Fruit fly (Drosophila melanogaster) whole organism, embryonic: ENCODE results near the gene Bicra.

Experiments
- Atf-2 ChIP-seq: fragments of 200-800 bp; sonication (Bioruptor generic); optimal IDR thresholded peaks from 2 replicates; lab custom pipeline; 2016; ENCODE audit warnings: missing biosample characterization, missing genetic modification characterization
- BEAF-32 ChIP-seq: fragments of 200-800 bp; sonication (Bioruptor generic); optimal IDR thresholded peaks from 3 replicates; lab custom pipeline; 2017; ENCODE audit warnings: missing biosample characterization, missing genetic modification characterization, mild to moderate bottlenecking, moderate library complexity, missing genetic modification reagents
- CG10431 ChIP-seq: fragments of 200-800 bp; sonication (Bioruptor generic); optimal IDR thresholded peaks from 3 replicates; lab custom pipeline; 2018; ENCODE audit warnings: missing biosample characterization, mild to moderate bottlenecking, missing genetic modification characterization
- CG10543 ChIP-seq: fragments of 200-800 bp; sonication (Bioruptor generic); optimal IDR thresholded peaks from 3 replicates; lab custom pipeline; 2017; ENCODE audit warnings: missing biosample characterization, mild to moderate bottlenecking, missing genetic modification characterization, moderate library complexity
- CG10565 ChIP-seq: fragments of 200-800 bp; sonication (Bioruptor generic); optimal IDR thresholded peaks from 3 replicates; lab custom pipeline; 2016; ENCODE audit warnings: missing biosample characterization, mild to moderate bottlenecking, missing genetic modification characterization
- CG11456 ChIP-seq: fragments of 200-800 bp; sonication (Bioruptor generic); IDR thresholded peaks from 3 replicates; pipeline ENCODE4 v1.3.6; 2022; ENCODE audit warnings: missing biosample characterization, missing genetic modification characterization
- CG11560 ChIP-seq: fragments of 200-800 bp; sonication (Bioruptor generic); IDR thresholded peaks from 3 replicates; pipeline ENCODE4 v1.3.6; 2022; ENCODE audit warnings: missing biosample characterization, missing genetic modification characterization
- CG13424 ChIP-seq: fragments of 200-800 bp; sonication (Bioruptor generic); optimal IDR thresholded peaks from 2 replicates; lab custom pipeline; 2019; ENCODE audit warnings: missing biosample characterization, mild to moderate bottlenecking, missing genetic modification characterization, moderate library complexity
- CG15269 ChIP-seq: fragments of 200-800 bp; sonication (Bioruptor generic); optimal IDR thresholded peaks from 2 replicates; lab custom pipeline; 2018; ENCODE audit warnings: missing biosample characterization, mild to moderate bottlenecking, missing genetic modification characterization, moderate library complexity
- CG18011 ChIP-seq: fragments of 200-800 bp; sonication (Bioruptor generic); optimal IDR thresholded peaks from 2 replicates; lab custom pipeline; 2017; ENCODE audit warnings: missing biosample characterization, missing genetic modification characterization, mild to moderate bottlenecking, moderate library complexity, missing genotype
- CG18764 ChIP-seq: fragments of 200-800 bp; sonication (Bioruptor generic); optimal IDR thresholded peaks from 3 replicates; lab custom pipeline; 2016; ENCODE audit warnings: missing biosample characterization, missing genetic modification characterization
- CG2678 ChIP-seq: fragments of 200-800 bp; sonication (Bioruptor generic); optimal IDR thresholded peaks from 3 replicates; lab custom pipeline; 2019; ENCODE audit warnings: missing biosample characterization, mild to moderate bottlenecking, missing genetic modification characterization, moderate library complexity
- CG2875 ChIP-seq: fragments of 200-800 bp; sonication (Bioruptor generic); optimal IDR thresholded peaks from 2 replicates; lab custom pipeline; 2017; ENCODE audit warnings: missing biosample characterization, mild to moderate bottlenecking, missing genetic modification characterization, missing genetic modification reagents
- CG2889 ChIP-seq: fragments of 200-800 bp; sonication (Bioruptor generic); IDR thresholded peaks from 3 replicates; pipeline ENCODE4 v1.3.6; 2022; ENCODE audit warnings: missing biosample characterization, missing genetic modification characterization
- CG31365 ChIP-seq: fragments of 200-800 bp; sonication (Bioruptor generic); optimal IDR thresholded peaks from 2 replicates; lab custom pipeline; 2018; ENCODE audit warnings: missing biosample characterization, mild to moderate bottlenecking, missing genetic modification characterization
- CG33557 ChIP-seq: fragments of 200-800 bp; sonication (Bioruptor generic); optimal IDR thresholded peaks from 2 replicates; lab custom pipeline; 2019; ENCODE audit warnings: missing biosample characterization, mild to moderate bottlenecking, missing genetic modification characterization, moderate library complexity
- CG4328 ChIP-seq: fragments of 200-800 bp; sonication (Bioruptor generic); optimal IDR thresholded peaks from 3 replicates; lab custom pipeline; 2017; ENCODE audit warnings: missing biosample characterization, missing genetic modification reagents, missing genetic modification characterization
- CG43689 ChIP-seq: fragments of 200-800 bp; sonication (Bioruptor generic); IDR thresholded peaks from 2 replicates; pipeline ENCODE4 v1.3.6; 2022; ENCODE audit warnings: missing biosample characterization, missing genetic modification characterization
- CG6654 ChIP-seq: fragments of 200-800 bp; sonication (Bioruptor generic); optimal IDR thresholded peaks from 2 replicates; lab custom pipeline; 2017; ENCODE audit warnings: missing biosample characterization, mild to moderate bottlenecking, missing genetic modification characterization
- CG6765 ChIP-seq: fragments of 200-800 bp; sonication (Bioruptor generic); optimal IDR thresholded peaks from 3 replicates; lab custom pipeline; 2017; ENCODE audit warnings: missing biosample characterization, mild to moderate bottlenecking, missing genetic modification characterization
- CG7963 ChIP-seq: fragments of 200-800 bp; sonication (Bioruptor generic); IDR thresholded peaks from 3 replicates; pipeline ENCODE4 v1.3.6; 2022; ENCODE audit warnings: missing biosample characterization, missing genetic modification characterization; ENCODE audit not compliant: partially characterized antibody
- CG9797 ChIP-seq: fragments of 200-800 bp; sonication (Bioruptor generic); optimal IDR thresholded peaks from 3 replicates; lab custom pipeline; 2018; ENCODE audit warnings: missing biosample characterization, mild to moderate bottlenecking, missing genetic modification characterization
- Deaf1 ChIP-seq: fragments of 200-800 bp; optimal IDR thresholded peaks from 3 replicates; lab custom pipeline; 2019; ENCODE audit warnings: missing biosample characterization, mild to moderate bottlenecking, missing genetic modification characterization, moderate library complexity
- Dp ChIP-seq: fragments of 200-800 bp; sonication (Bioruptor generic); optimal IDR thresholded peaks from 2 replicates; lab custom pipeline; 2018; ENCODE audit warnings: missing biosample characterization, mild to moderate bottlenecking, missing genetic modification characterization, moderate library complexity
- HHEX ChIP-seq: fragments of 200-800 bp; sonication (Bioruptor generic); optimal IDR thresholded peaks from 3 replicates; lab custom pipeline; 2017; ENCODE audit warnings: missing biosample characterization, mild to moderate bottlenecking, missing genetic modification characterization, missing genetic modification reagents
- MBD-R2 ChIP-seq: fragments of 200-800 bp; sonication (Bioruptor generic); IDR thresholded peaks from 2 replicates; pipeline ENCODE4 v1.3.6; 2022; ENCODE audit warnings: missing biosample characterization, missing genetic modification characterization
- Mad ChIP-seq: fragments of 200-800 bp; sonication (Bioruptor generic); optimal IDR thresholded peaks from 2 replicates; lab custom pipeline; 2016; ENCODE audit warnings: missing biosample characterization, missing genetic modification characterization
- Trl ChIP-seq, 3 experiments: fragments of >200 bp in 2 of 3; fragments of 200-800 bp in 1 of 3; sonication (Bioruptor generic) in 1 of 3; optimal IDR thresholded peaks; 2 replicates in 1 of 3; 3 replicates in 2 of 3; lab custom pipeline; 2016 to 2017; ENCODE audit warnings: missing biosample characterization in 1 of 3, missing genetic modification characterization in 1 of 3
- ab ChIP-seq: fragments of 200-800 bp; sonication (Bioruptor generic); optimal IDR thresholded peaks from 2 replicates; lab custom pipeline; 2016; ENCODE audit warnings: missing biosample characterization, missing genetic modification characterization
- ap ChIP-seq: fragments of 200-800 bp; sonication (Bioruptor generic); IDR thresholded peaks from 2 replicates; pipeline ENCODE4 v1.3.6; 2022; ENCODE audit warnings: missing biosample characterization, missing genetic modification characterization
- ato ChIP-seq: fragments of 200-800 bp; sonication (Bioruptor generic); IDR thresholded peaks from 2 replicates; pipeline ENCODE4 v1.3.6; 2022; ENCODE audit warnings: missing biosample characterization, missing genetic modification characterization; ENCODE audit not compliant: partially characterized antibody
- corto ChIP-seq: fragments of 200-800 bp; sonication (Bioruptor generic); optimal IDR thresholded peaks from 2 replicates; lab custom pipeline; 2016; ENCODE audit warnings: missing biosample characterization, mild to moderate bottlenecking, missing genetic modification characterization, moderate library complexity
- dpn ChIP-seq, 2 experiments: fragments of 200-800 bp; sonication (Bioruptor generic); optimal IDR thresholded peaks; 3 replicates each; lab custom pipeline; 2016; ENCODE audit warnings: missing biosample characterization in 2 of 2, missing genetic modification characterization in 2 of 2
- emc ChIP-seq: fragments of 200-800 bp; sonication (Bioruptor generic); optimal IDR thresholded peaks from 2 replicates; lab custom pipeline; 2016; ENCODE audit warnings: missing biosample characterization, missing genetic modification characterization
- esg ChIP-seq: fragments of 200-800 bp; sonication (Bioruptor generic); conservative IDR thresholded peaks from 2 replicates; pipeline ENCODE4 v1.3.6; 2022; ENCODE audit warnings: missing biosample characterization, missing genetic modification characterization
- fd3F ChIP-seq: fragments of 200-800 bp; sonication (Bioruptor generic); optimal IDR thresholded peaks from 2 replicates; lab custom pipeline; 2018; ENCODE audit warnings: missing biosample characterization, mild to moderate bottlenecking, missing genetic modification characterization, moderate library complexity
- ftz-f1 ChIP-seq: fragments of 200-800 bp; sonication (Bioruptor generic); optimal IDR thresholded peaks from 2 replicates; lab custom pipeline; 2016; ENCODE audit warnings: missing biosample characterization, missing genetic modification characterization
- fu2 ChIP-seq: fragments of 200-800 bp; sonication (Bioruptor generic); optimal IDR thresholded peaks from 2 replicates; lab custom pipeline; 2016; ENCODE audit warnings: missing biosample characterization, missing genetic modification characterization
- gce ChIP-seq: fragments of 200-800 bp; sonication (Bioruptor generic); IDR thresholded peaks from 3 replicates; pipeline ENCODE4 v1.3.6; 2022; ENCODE audit warnings: missing biosample characterization, missing genetic modification characterization
- gfzf ChIP-seq: fragments of 200-800 bp; sonication (Bioruptor generic); optimal IDR thresholded peaks from 2 replicates; lab custom pipeline; 2016; ENCODE audit warnings: missing biosample characterization, mild to moderate bottlenecking, missing genetic modification characterization, moderate library complexity
- her ChIP-seq: fragments of 200-800 bp; sonication (Bioruptor generic); optimal IDR thresholded peaks from 2 replicates; lab custom pipeline; 2016; ENCODE audit warnings: missing biosample characterization, missing genetic modification characterization
- mld ChIP-seq: fragments of 200-800 bp; sonication (Bioruptor generic); IDR thresholded peaks from 3 replicates; pipeline ENCODE4 v1.3.6; 2022; ENCODE audit warnings: missing biosample characterization, missing genetic modification characterization; ENCODE audit not compliant: partially characterized antibody
- nerfin-2 ChIP-seq: fragments of 200-800 bp; sonication (Bioruptor generic); IDR thresholded peaks from 2 replicates; pipeline ENCODE4 v1.3.6; 2022; ENCODE audit warnings: missing biosample characterization, missing genetic modification characterization; ENCODE audit not compliant: partially characterized antibody
- pnt ChIP-seq: fragments of 200-800 bp; sonication (Bioruptor generic); optimal IDR thresholded peaks from 3 replicates; lab custom pipeline; 2016; ENCODE audit warnings: missing biosample characterization, missing genetic modification characterization
- sim ChIP-seq: fragments of 200-800 bp; sonication (Bioruptor generic); IDR thresholded peaks from 2 replicates; pipeline ENCODE4 v1.3.6; 2022; ENCODE audit warnings: missing biosample characterization, missing genetic modification characterization
- so ChIP-seq: fragments of 200-800 bp; sonication (Bioruptor generic); IDR thresholded peaks from 3 replicates; pipeline ENCODE4 v1.3.6; 2022; ENCODE audit warnings: missing biosample characterization, missing genetic modification characterization
- stwl ChIP-seq: fragments of 200-800 bp; sonication (Bioruptor generic); optimal IDR thresholded peaks from 3 replicates; lab custom pipeline; 2018; ENCODE audit warnings: missing biosample characterization, mild to moderate bottlenecking, missing genetic modification characterization, moderate library complexity
- trem ChIP-seq: fragments of 200-800 bp; optimal IDR thresholded peaks from 3 replicates; lab custom pipeline; 2019; ENCODE audit warnings: missing biosample characterization, mild to moderate bottlenecking, missing genetic modification characterization, moderate library complexity

Gene Bicra

DNA sequence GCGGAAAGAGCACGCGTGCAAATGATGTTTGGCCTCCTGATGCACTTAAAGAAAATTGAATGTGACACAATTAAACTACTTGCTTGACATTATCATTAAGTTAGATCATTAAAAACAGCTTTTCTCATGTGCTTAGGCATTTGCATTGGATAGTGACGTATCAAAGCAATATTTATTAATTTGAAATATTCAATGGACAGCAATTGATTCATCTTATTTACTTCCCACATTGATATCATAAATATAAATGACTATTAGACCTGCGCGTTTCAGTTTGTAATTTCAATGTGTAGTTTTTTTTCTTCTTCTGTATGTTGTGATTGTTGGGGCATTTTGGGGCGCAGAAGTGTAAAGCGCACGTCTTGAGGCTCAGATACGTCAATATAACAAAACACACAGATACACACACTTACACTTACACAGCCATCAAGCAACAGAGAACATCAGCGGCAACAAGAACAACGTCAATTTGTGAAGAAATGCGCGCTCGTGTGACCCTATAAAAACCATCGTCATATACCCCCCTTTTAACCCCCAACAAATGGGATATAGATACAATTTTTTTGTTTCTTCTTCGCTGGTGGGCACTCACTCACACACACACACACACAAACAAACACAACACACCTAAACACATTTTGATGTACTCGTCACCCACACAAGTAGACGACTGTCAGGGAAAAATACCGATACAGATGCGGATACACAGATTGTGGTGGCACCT is 26.3 kb downstream of the Bicra start (continued):
- TF ChIP-seq Dp (GFP tag; lab: Kevin White, UChicago) (no peak), CG18764 (GFP tag; lab: Kevin White, UChicago) (peak; percentile 63), trem (tag; lab: Kevin White, UChicago) (peak; percentile 77), Mad (GFP tag; lab: Kevin White, UChicago) (peak; percentile 47), CG11560 (no peak), Atf-2 (GFP tag; lab: Kevin White, UChicago) (peak; percentile 60), nerfin-2 (GFP tag; lab: Robert Waterston, UW) (no peak), CG15269 (tag; lab: Kevin White, UChicago) (peak; percentile 77), HHEX (peak; percentile 76), her (GFP tag; lab: Kevin White, UChicago) (no peak), emc (GFP tag; lab: Kevin White, UChicago) (no peak), CG11456 (GFP tag; lab: Robert Waterston, UW) (0 out of 3 replicates have a peak, but pooled peaks have one; percentile 48), CG2875 (GFP tag; lab: Kevin White, UChicago) (peak; percentile 72), so (GFP tag; lab: Robert Waterston, UW) (peak; percentile 11; the same call in 2 of the 3 replicates), CG4328 (GFP tag; lab: Kevin White, UChicago) (peak; percentile 11), CG6654 (GFP tag; lab: Kevin White, UChicago) (peak; percentile 49), fd3F (GFP tag; lab: Kevin White, UChicago) (peak; percentile 56), CG6765 (GFP tag; lab: Kevin White, UChicago) (peak; percentile 6), esg (GFP tag; lab: Robert Waterston, UW) (peak; percentile 62), CG43689 (no peak), CG10565 (no peak), ap (GFP tag; lab: Robert Waterston, UW) (peak; percentile 60), gfzf (no peak), CG10543 (GFP tag; lab: Kevin White, UChicago) (no peak), CG18011 (GFP tag; lab: Kevin White, UChicago) (peak; percentile 37), dpn (GFP tag; optimal IDR thresholded peaks at IDR 0.05; lab: Kevin White, UChicago) (peak; percentile 61 to 63), CG13424 (tag; lab: Kevin White, UChicago) (peak; percentile 74), Deaf1 (tag; lab: Kevin White, UChicago) (peak; percentile 17), CG7963 (GFP tag; lab: Robert Waterston, UW) (no peak), gce (GFP tag; lab: Robert Waterston, UW) (0 out of 3 replicates have a peak, but pooled peaks have one; percentile 41), CG2678 (tag; lab: Kevin White, UChicago) (peak; percentile 86), ato (GFP tag; lab: Robert Waterston, UW) (no peak), CG10431 (GFP tag; lab: Kevin White, UChicago) (peak; percentile 2), BEAF-32 (GFP tag; lab: Kevin White, UChicago) (no peak), CG33557 (GFP tag; lab: Kevin White, UChicago) (peak; percentile 34), MBD-R2 (GFP tag; lab: Robert Waterston, UW) (0 out of 2 replicates have a peak, but pooled peaks have one; percentile 9), pnt (peak; percentile 59), corto (GFP tag; lab: Kevin White, UChicago) (peak; percentile 2), sim (GFP tag; lab: Robert Waterston, UW) (peak; percentile 53; the same call in 1 of the 2 replicates), ftz-f1 (no peak), stwl (no peak), CG31365 (tag; lab: Kevin White, UChicago) (peak; percentile 18), fu2 (GFP tag; lab: Kevin White, UChicago) (no peak), CG2889 (no peak), ab (GFP tag; lab: Kevin White, UChicago) (no peak), CG9797 (GFP tag; lab: Kevin White, UChicago) (no peak), mld (no peak), Trl (optimal IDR thresholded peaks at IDR 0.05; lab: Kevin White, UChicago) (peak in 1 of 2 experiments; percentile 1), Trl (GFP tag; optimal IDR thresholded peaks at IDR 0.05; lab: Kevin White, UChicago) (peak; percentile 34)
